Fruit fly (Drosophila melanogaster): ENCODE results near the gene CG14421.

DNA sequence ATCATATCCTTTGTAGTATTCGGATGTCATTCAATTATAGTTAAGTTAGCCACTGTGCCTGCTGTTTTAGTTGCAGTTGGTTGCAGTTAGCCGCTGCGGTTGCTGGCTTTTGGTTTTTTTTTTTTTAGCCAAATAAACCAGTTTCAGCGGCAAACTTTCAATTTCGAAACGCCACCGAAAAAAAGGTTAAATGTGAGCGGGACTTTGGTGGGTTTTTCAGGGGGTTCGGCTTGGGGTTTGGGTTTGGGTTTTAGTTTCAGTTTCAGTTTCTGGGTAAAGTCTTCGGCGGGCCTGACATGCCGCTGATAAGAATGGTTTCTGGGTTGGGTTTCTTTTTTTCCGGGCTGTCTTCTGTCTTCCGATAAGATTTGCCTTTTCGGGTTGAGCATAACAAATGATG lies 49.7 kb downstream of the CG14421 start:
- TF ChIP-seq shn (GFP tag; optimal IDR thresholded peaks at IDR 0.05): no peak
- TF ChIP-seq twi (tag; optimal IDR thresholded peaks at IDR 0.05): no peak
- TF ChIP-seq CG8944 (GFP tag; optimal IDR thresholded peaks at IDR 0.05): no peak
- TF ChIP-seq tll (GFP tag; optimal IDR thresholded peaks at IDR 0.05): no peak
- TF ChIP-seq CG16815 (GFP tag; optimal IDR thresholded peaks at IDR 0.05): no peak
- TF ChIP-seq luna (GFP tag; optimal IDR thresholded peaks at IDR 0.05): no peak
- no peak for TF ChIP-seq bsh (GFP tag; optimal IDR thresholded peaks at IDR 0.05)
- no peak for TF ChIP-seq Elba2 (GFP tag; optimal IDR thresholded peaks at IDR 0.05)
